Fruit fly (Drosophila melanogaster) whole organism, pupa: ENCODE results near the gene CG31323.

Source experiments
- CG12605 ChIP-seq: fragments of 200-800 bp; sonication (Bioruptor generic); IDR thresholded peaks from 2 replicates; pipeline ENCODE4 v1.3.6; 2022; ENCODE audit warnings: missing biosample characterization, missing genetic modification characterization
- CG13204 ChIP-seq: fragments of 200-800 bp; sonication (Bioruptor generic); optimal IDR thresholded peaks from 2 replicates; lab custom pipeline; 2018; ENCODE audit warnings: missing biosample characterization, mild to moderate bottlenecking, missing genetic modification characterization, moderate library complexity
- CG14655 ChIP-seq: fragments of 200-800 bp; sonication (Bioruptor generic); optimal IDR thresholded peaks from 3 replicates; lab custom pipeline; 2017; ENCODE audit warnings: mild to moderate bottlenecking, missing biosample characterization, missing genetic modification reagents, missing genetic modification characterization
- CG15710 ChIP-seq: fragments of 200-800 bp; sonication (Bioruptor generic); optimal IDR thresholded peaks from 2 replicates; lab custom pipeline; 2018; ENCODE audit warnings: missing biosample characterization, mild to moderate bottlenecking, missing genetic modification characterization, moderate library complexity
- CG32121 ChIP-seq: fragments of 200-800 bp; sonication (Bioruptor generic); IDR thresholded peaks from 2 replicates; pipeline ENCODE4 v1.3.6; 2022; ENCODE audit warnings: missing biosample characterization, missing genetic modification characterization
- CG8301 ChIP-seq: fragments of 200-800 bp; sonication (Bioruptor generic); optimal IDR thresholded peaks from 2 replicates; lab custom pipeline; 2018; ENCODE audit warnings: missing biosample characterization, mild to moderate bottlenecking, missing genetic modification characterization
- Ets98B ChIP-seq: fragments of 200-800 bp; sonication (Bioruptor generic); IDR thresholded peaks from 2 replicates; pipeline ENCODE4 v1.3.6; 2022; ENCODE audit warnings: missing biosample characterization, missing genetic modification characterization
- Pif1A ChIP-seq: fragments of 200-800 bp; sonication (Bioruptor generic); optimal IDR thresholded peaks from 3 replicates; lab custom pipeline; 2016; ENCODE audit warnings: missing biosample characterization, missing genetic modification characterization
- Pif1B ChIP-seq: fragments of 200-800 bp; sonication (Bioruptor generic); optimal IDR thresholded peaks from 3 replicates; lab custom pipeline; 2016; ENCODE audit warnings: missing biosample characterization, missing genetic modification characterization
- Snoo ChIP-seq: fragments of 200-800 bp; sonication (Bioruptor generic); optimal IDR thresholded peaks from 3 replicates; lab custom pipeline; 2017; ENCODE audit warnings: missing biosample characterization, mild to moderate bottlenecking, missing genetic modification characterization, inconsistent platforms
- fd96Ca ChIP-seq: fragments of 200-800 bp; sonication (Bioruptor generic); IDR thresholded peaks from 3 replicates; pipeline ENCODE4 v1.3.6; 2022; ENCODE audit warnings: missing biosample characterization, missing genetic modification characterization
- rn ChIP-seq: fragments of 200-800 bp; sonication (Bioruptor generic); IDR thresholded peaks from 2 replicates; pipeline ENCODE4 v1.3.6; 2022; ENCODE audit warnings: missing biosample characterization, missing genetic modification characterization

DNA sequence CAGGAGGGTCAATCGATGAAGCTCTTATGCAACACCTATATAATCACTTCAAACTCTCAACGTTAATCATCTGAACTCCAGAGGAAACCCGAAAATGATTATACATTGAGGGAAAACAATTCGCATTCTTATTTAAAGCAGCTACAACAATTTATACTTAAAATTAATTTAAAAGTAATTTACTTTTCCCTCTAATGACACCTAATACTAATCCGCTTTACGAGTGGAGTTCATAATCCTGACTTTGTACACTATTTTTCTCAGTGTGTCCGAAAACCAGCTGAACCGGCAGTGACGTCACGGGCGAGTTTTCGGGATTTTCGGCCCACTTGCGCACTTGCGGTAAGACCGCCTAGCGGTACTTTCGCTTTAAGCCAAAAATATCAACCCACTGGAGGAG lies 21.6 kb downstream of the CG31323 start:
- TF ChIP-seq fd96Ca (GFP tag; lab: Robert Waterston, UW): no peak
- no peak for TF ChIP-seq Ets98B
- no peak for TF ChIP-seq CG13204
- peak; percentile 28 for TF ChIP-seq Snoo (tag; lab: Kevin White, UChicago)
- TF ChIP-seq rn: no peak
- TF ChIP-seq CG12605 (GFP tag; lab: Robert Waterston, UW): no peak
- TF ChIP-seq CG32121: no peak
- no peak for TF ChIP-seq Pif1A (GFP tag; lab: Kevin White, UChicago)
- TF ChIP-seq CG8301 (tag; lab: Kevin White, UChicago): no peak
- no peak for TF ChIP-seq CG15710 (tag; lab: Kevin White, UChicago)
- TF ChIP-seq Pif1B (GFP tag; lab: Kevin White, UChicago): no peak
- TF ChIP-seq CG14655 (GFP tag; lab: Kevin White, UChicago): no peak
